Worm (Caenorhabditis elegans) whole organism, midembryonic: ENCODE results near the gene gck-3.

Experiments used
- klf-2 ChIP-seq: fragments of 200-800 bp; sonication (Bioruptor generic); conservative IDR thresholded peaks from 2 replicates; pipeline ENCODE4 v1.3.6; 2022; ENCODE audit warnings: missing genetic modification reagents, missing genetic modification characterization, missing compliant biosample characterization
- ref-1 ChIP-seq: fragments of 200-800 bp; sonication (Bioruptor generic); conservative IDR thresholded peaks from 2 replicates; pipeline ENCODE4 v1.3.6; 2022; ENCODE audit warnings: missing genetic modification reagents, missing genetic modification characterization, missing compliant biosample characterization
- tab-1 ChIP-seq: fragments of 200-800 bp; sonication (Bioruptor generic); IDR thresholded peaks from 2 replicates; pipeline ENCODE4 v1.3.6; 2022; ENCODE audit warnings: missing genetic modification characterization, missing compliant biosample characterization

DNA sequence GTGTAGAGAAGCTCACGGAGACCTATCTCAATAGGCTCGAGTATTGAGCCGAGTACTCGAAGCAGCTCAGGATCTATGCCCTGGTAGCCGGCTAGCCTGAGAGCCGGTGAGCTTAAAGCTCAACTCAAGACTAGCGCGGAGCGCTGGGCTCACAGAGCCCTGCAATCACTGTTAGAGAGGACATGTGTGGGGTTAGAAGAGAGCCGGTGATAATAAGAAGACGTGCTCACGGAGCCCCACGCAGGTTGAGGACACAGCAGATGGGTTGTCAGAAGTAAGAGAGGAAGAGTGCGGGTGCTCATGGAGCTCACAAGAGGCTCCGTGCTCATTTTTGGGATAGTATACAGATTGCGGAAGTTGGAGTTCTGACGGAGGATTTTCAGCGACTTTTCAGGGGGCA lies 14.4 kb downstream of the gck-3 start:
- TF ChIP-seq ref-1 (GFP tag; lab: Robert Waterston, UW) = no peak
- TF ChIP-seq klf-2 (GFP tag; lab: Robert Waterston, UW) = no peak
- TF ChIP-seq tab-1 (GFP tag; lab: Robert Waterston, UW) = no peak
